Worm (Caenorhabditis elegans): ENCODE data around the gene coh-3.

The coh-3 gene

ce11 chrV:14423268-14423667, 34.0 kb upstream of the coh-3 start, which contains the start of gene rpoa-12 (continued):
- peak; percentile 88 for TF ChIP-seq ceh-100 (GFP tag; IDR thresholded peaks at IDR 0.05)
- no peak for TF ChIP-seq ztf-28 (GFP tag; IDR thresholded peaks at IDR 0.05)
- no peak for TF ChIP-seq nhr-179 (tag; optimal IDR thresholded peaks at IDR 0.05)
- no peak for TF ChIP-seq lin-26 (GFP tag; IDR thresholded peaks at IDR 0.05)
- peak; percentile 42; the same call in 1 of the 2 replicates for TF ChIP-seq mcd-1 (GFP tag; IDR thresholded peaks at IDR 0.05)
- TF ChIP-seq Y95B8A.8 (GFP tag; IDR thresholded peaks at IDR 0.05): no peak
- no peak for TF ChIP-seq unc-62 (GFP tag; optimal IDR thresholded peaks at IDR 0.05)
- no peak for TF ChIP-seq K11D2.4 (GFP tag; IDR thresholded peaks at IDR 0.05)
- no peak for TF ChIP-seq hlh-12 (tag; optimal IDR thresholded peaks at IDR 0.05)
- TF ChIP-seq ztf-18 (tag; optimal IDR thresholded peaks at IDR 0.05): peak; percentile 5
- TF ChIP-seq F52B5.7 (tag; optimal IDR thresholded peaks at IDR 0.05): no peak
- no peak for TF ChIP-seq ets-4 (GFP tag; optimal IDR thresholded peaks at IDR 0.05)
- TF ChIP-seq snpc-4 (GFP tag; optimal IDR thresholded peaks at IDR 0.05): no peak
- TF ChIP-seq snpc-4 (tag; optimal IDR thresholded peaks at IDR 0.05): peak in 1 of 4 experiments; percentile 42
- no peak for TF ChIP-seq hmg-1.2 (GFP tag; IDR thresholded peaks at IDR 0.05)
- TF ChIP-seq ceh-27 (GFP tag; optimal IDR thresholded peaks at IDR 0.05): peak; percentile 39
- no peak for TF ChIP-seq D2030.7 (GFP tag; IDR thresholded peaks at IDR 0.05)
- no peak for TF ChIP-seq madf-6 (GFP tag; IDR thresholded peaks at IDR 0.05)
- TF ChIP-seq let-607 (tag; optimal IDR thresholded peaks at IDR 0.05): no peak
- TF ChIP-seq snpc-1.3 (tag; optimal IDR thresholded peaks at IDR 0.05; ENCODE audit: insufficient read depth): no peak
- no peak for TF ChIP-seq F10E7.11 (tag; optimal IDR thresholded peaks at IDR 0.05)
- 0 out of 2 replicates have a peak, but pooled peaks have one; percentile 10 for TF ChIP-seq attf-6 (GFP tag; IDR thresholded peaks at IDR 0.05)
- TF ChIP-seq attf-5 (GFP tag; optimal IDR thresholded peaks at IDR 0.05): peak; percentile 8
- TF ChIP-seq Y53F4B.3 (GFP tag; IDR thresholded peaks at IDR 0.05): no peak
- TF ChIP-seq mes-4 (tag; optimal IDR thresholded peaks at IDR 0.05): no peak
- no peak for TF ChIP-seq repo-1 (tag; optimal IDR thresholded peaks at IDR 0.05)
- no peak for TF ChIP-seq madf-10 (tag; optimal IDR thresholded peaks at IDR 0.05)
- TF ChIP-seq lin-54 (GFP tag; optimal IDR thresholded peaks at IDR 0.05): no peak

- TF ChIP-seq madf-6 (GFP tag; IDR thresholded peaks at IDR 0.05) (peak; percentile 31; the same call in 1 of the 2 replicates), mcd-1 (GFP tag; IDR thresholded peaks at IDR 0.05) (0 out of 2 replicates have a peak, but pooled peaks have one; percentile 20), snpc-3.4 (tag; optimal IDR thresholded peaks at IDR 0.05) (peak; percentile 14), bed-2 (GFP tag; IDR thresholded peaks at IDR 0.05) (no peak), ceh-100 (GFP tag; IDR thresholded peaks at IDR 0.05) (peak; percentile 78), lin-40 (tag; optimal IDR thresholded peaks at IDR 0.05) (no peak), rpc-1 (optimal IDR thresholded peaks at IDR 0.05) (peak; percentile 11), rpc-1 (tag; optimal IDR thresholded peaks at IDR 0.05) (no peak)
These were observed 32.2 kb upstream of the coh-3 start, which contains the start of gene rrsr-1 for ce11 chrV:14424958-14425492. TSS of gene rrsr-1 (minus strand) at chrV:14425008.

ce11 chrV:14426013-14426412, 31.2 kb upstream of the coh-3 start:
- TF ChIP-seq attf-5 (GFP tag; optimal IDR thresholded peaks at IDR 0.05): no peak
- no peak for TF ChIP-seq repo-1 (tag; optimal IDR thresholded peaks at IDR 0.05)
- no peak for TF ChIP-seq rcor-1 (GFP tag; IDR thresholded peaks at IDR 0.05)
- no peak for TF ChIP-seq snpc-1.1 (tag; optimal IDR thresholded peaks at IDR 0.05; ENCODE audit: insufficient read depth)
- TF ChIP-seq hmg-1.2 (GFP tag; IDR thresholded peaks at IDR 0.05): no peak
- no peak for TF ChIP-seq ztf-3 (GFP tag; optimal IDR thresholded peaks at IDR 0.05)
- TF ChIP-seq hsf-1 (GFP tag; IDR thresholded peaks at IDR 0.05): no peak
- no peak for TF ChIP-seq ZK185.1 (tag; optimal IDR thresholded peaks at IDR 0.05; ENCODE audit: poor library complexity, severe bottlenecking)
- no peak for TF ChIP-seq Y67H2A.10 (GFP tag; conservative IDR thresholded peaks at IDR 0.05)
- no peak for TF ChIP-seq nhr-90 (tag; optimal IDR thresholded peaks at IDR 0.05)
- no peak for TF ChIP-seq lsl-1 (GFP tag; optimal IDR thresholded peaks at IDR 0.05)
- no peak for TF ChIP-seq nfya-1 (tag; optimal IDR thresholded peaks at IDR 0.05; ENCODE audit: borderline replicate concordance, insufficient read depth)
- no peak for TF ChIP-seq ceh-40 (GFP tag; IDR thresholded peaks at IDR 0.05)
- TF ChIP-seq F33H1.4 (GFP tag; IDR thresholded peaks at IDR 0.05): no peak
- no peak for TF ChIP-seq ztf-22 (GFP tag; optimal IDR thresholded peaks at IDR 0.05)
- no peak for TF ChIP-seq nhr-27 (tag; optimal IDR thresholded peaks at IDR 0.05)
- TF ChIP-seq ztf-18 (tag; optimal IDR thresholded peaks at IDR 0.05): no peak
